Worm (Caenorhabditis elegans) whole organism, L4 larva: ENCODE measurements around the gene R09F10.5.

ENCODE experiments used
- lin-13 ChIP-seq: fragments of 150-350 bp; optimal IDR thresholded peaks from 2 replicates; lab custom pipeline; 2014; ENCODE audit warnings: missing biosample characterization, missing genetic modification reagents, missing genetic modification characterization
- lin-29 ChIP-seq: fragments of 200-800 bp; sonication (Bioruptor generic); IDR thresholded peaks from 2 replicates; pipeline ENCODE4 v1.3.6; 2022; ENCODE audit warnings: missing genetic modification reagents, missing genetic modification characterization, missing compliant biosample characterization
- php-3 ChIP-seq: fragments of 200-800 bp; sonication (Bioruptor generic); IDR thresholded peaks from 2 replicates; pipeline ENCODE4 v1.3.6; 2022; ENCODE audit warnings: missing genetic modification reagents, missing genetic modification characterization, missing compliant biosample characterization
- pqm-1 ChIP-seq: sonication (generic microtip); optimal IDR thresholded peaks from 2 replicates; lab custom pipeline; 2017; ENCODE audit warnings: missing biosample characterization, missing genetic modification characterization

ce11 chrX:8311590-8311989, 4.1 kb upstream of the R09F10.5 start:
- TF ChIP-seq lin-13 (GFP tag; lab: Kevin White, UChicago) (no peak), pqm-1 (tag; lab: Kevin White, UChicago) (no peak), lin-29 (no peak), php-3 (GFP tag; lab: Robert Waterston, UW) (no peak)
